Fruit fly (Drosophila melanogaster) whole organism, embryonic: ENCODE measurements around the gene CG3119.

Experiments used
- Blimp-1 ChIP-seq: fragments of 200-800 bp; sonication (Bioruptor generic); optimal IDR thresholded peaks from 3 replicates; lab custom pipeline; 2018; ENCODE audit warnings: missing biosample characterization, missing genetic modification characterization, mild to moderate bottlenecking, moderate library complexity, missing genetic modification reagents
- CG10147 ChIP-seq: fragments of 200-800 bp; sonication (Bioruptor generic); optimal IDR thresholded peaks from 2 replicates; lab custom pipeline; 2019; ENCODE audit warnings: missing biosample characterization, mild to moderate bottlenecking, missing genetic modification characterization, moderate library complexity
- CG12299 ChIP-seq: fragments of 200-800 bp; sonication (Bioruptor generic); optimal IDR thresholded peaks from 2 replicates; lab custom pipeline; 2018; ENCODE audit warnings: missing biosample characterization, mild to moderate bottlenecking, missing genetic modification characterization
- CG12769 ChIP-seq: fragments of 200-800 bp; sonication (Bioruptor generic); optimal IDR thresholded peaks from 2 replicates; lab custom pipeline; 2019; ENCODE audit warnings: missing biosample characterization, mild to moderate bottlenecking, missing genetic modification characterization, moderate library complexity
- CG13287 ChIP-seq: fragments of 200-800 bp; sonication (Bioruptor generic); IDR thresholded peaks from 2 replicates; pipeline ENCODE4 v1.3.6; 2022; ENCODE audit warnings: missing biosample characterization, missing genetic modification characterization; ENCODE audit not compliant: partially characterized antibody
- CG13296 ChIP-seq: fragments of 200-800 bp; sonication (Bioruptor generic); optimal IDR thresholded peaks from 3 replicates; lab custom pipeline; 2018; ENCODE audit warnings: missing biosample characterization, mild to moderate bottlenecking, missing genetic modification characterization
- CG13424 ChIP-seq: fragments of 200-800 bp; sonication (Bioruptor generic); optimal IDR thresholded peaks from 2 replicates; lab custom pipeline; 2019; ENCODE audit warnings: missing biosample characterization, mild to moderate bottlenecking, missing genetic modification characterization, moderate library complexity
- CG13775 ChIP-seq: fragments of 200-800 bp; sonication (Bioruptor generic); optimal IDR thresholded peaks from 3 replicates; lab custom pipeline; 2017; ENCODE audit warnings: missing biosample characterization, mild to moderate bottlenecking, missing genetic modification characterization
- CG13894 ChIP-seq: fragments of 200-800 bp; sonication (Bioruptor generic); optimal IDR thresholded peaks from 3 replicates; lab custom pipeline; 2018; ENCODE audit warnings: missing biosample characterization, mild to moderate bottlenecking, missing genetic modification characterization, moderate library complexity
- CG14014 ChIP-seq: fragments of 200-800 bp; sonication (Bioruptor generic); IDR thresholded peaks from 2 replicates; pipeline ENCODE4 v1.3.6; 2022; ENCODE audit warnings: missing biosample characterization, missing genetic modification characterization
- CG15479 ChIP-seq: fragments of 200-800 bp; sonication (Bioruptor generic); optimal IDR thresholded peaks from 3 replicates; lab custom pipeline; 2019; ENCODE audit warnings: missing biosample characterization, mild to moderate bottlenecking, missing genetic modification characterization, moderate library complexity
- CG15696 ChIP-seq: fragments of 200-800 bp; sonication (Bioruptor generic); optimal IDR thresholded peaks from 2 replicates; lab custom pipeline; 2019; ENCODE audit warnings: missing biosample characterization, mild to moderate bottlenecking, missing genetic modification characterization, moderate library complexity
- CG1603 ChIP-seq: fragments of 200-800 bp; sonication (Bioruptor generic); optimal IDR thresholded peaks from 2 replicates; lab custom pipeline; 2019; ENCODE audit warnings: missing biosample characterization, mild to moderate bottlenecking, missing genetic modification characterization, moderate library complexity
- CG1647 ChIP-seq: fragments of 200-800 bp; sonication (Bioruptor generic); optimal IDR thresholded peaks from 3 replicates; lab custom pipeline; 2016; ENCODE audit warnings: missing biosample characterization, missing genetic modification characterization
- CG1832 ChIP-seq: fragments of 200-800 bp; sonication (Bioruptor generic); optimal IDR thresholded peaks from 2 replicates; lab custom pipeline; 2017; ENCODE audit warnings: missing biosample characterization, mild to moderate bottlenecking, missing genetic modification characterization, inconsistent platforms
- CG3163 ChIP-seq: fragments of 200-800 bp; sonication (Bioruptor generic); optimal IDR thresholded peaks from 3 replicates; lab custom pipeline; 2016; ENCODE audit warnings: missing biosample characterization, missing genetic modification characterization
- CG3281 ChIP-seq: fragments of 200-800 bp; sonication (Bioruptor generic); optimal IDR thresholded peaks from 3 replicates; lab custom pipeline; 2017; ENCODE audit warnings: missing biosample characterization, mild to moderate bottlenecking, missing genetic modification characterization
- CG5180 ChIP-seq: fragments of 200-800 bp; sonication (Bioruptor generic); optimal IDR thresholded peaks from 3 replicates; lab custom pipeline; 2017; ENCODE audit warnings: missing biosample characterization, missing genetic modification characterization, mild to moderate bottlenecking, moderate library complexity, missing genetic modification reagents
- CG7839 ChIP-seq: fragments of 200-800 bp; sonication (Bioruptor generic); optimal IDR thresholded peaks from 3 replicates; lab custom pipeline; 2018; ENCODE audit warnings: missing biosample characterization, mild to moderate bottlenecking, missing genetic modification characterization, moderate library complexity
- CG9797 ChIP-seq: fragments of 200-800 bp; sonication (Bioruptor generic); optimal IDR thresholded peaks from 3 replicates; lab custom pipeline; 2018; ENCODE audit warnings: missing biosample characterization, mild to moderate bottlenecking, missing genetic modification characterization
- Deaf1 ChIP-seq: fragments of 200-800 bp; optimal IDR thresholded peaks from 3 replicates; lab custom pipeline; 2019; ENCODE audit warnings: missing biosample characterization, mild to moderate bottlenecking, missing genetic modification characterization, moderate library complexity
- Eip74EF ChIP-seq, 2 experiments: fragments of 200-800 bp in 1 of 2; fragments of >200 bp in 1 of 2; sonication (Bioruptor generic) in 1 of 2; optimal IDR thresholded peaks; 2 replicates each; lab custom pipeline; 2017 to 2019; ENCODE audit warnings: missing biosample characterization in 2 of 2, missing genetic modification characterization in 2 of 2, mild to moderate bottlenecking in 1 of 2, moderate library complexity in 1 of 2
- Elba2 ChIP-seq: fragments of 200-800 bp; sonication (Bioruptor generic); optimal IDR thresholded peaks from 3 replicates; lab custom pipeline; 2016; ENCODE audit warnings: missing biosample characterization, missing genetic modification characterization
- MBD-R2 ChIP-seq: fragments of 200-800 bp; sonication (Bioruptor generic); IDR thresholded peaks from 2 replicates; pipeline ENCODE4 v1.3.6; 2022; ENCODE audit warnings: missing biosample characterization, missing genetic modification characterization
- Med ChIP-seq: fragments of 200-800 bp; sonication (Bioruptor generic); peaks from one replicate; lab custom pipeline; 2016; ENCODE audit warnings: missing biosample characterization, missing genetic modification characterization, mild to moderate bottlenecking, inconsistent platforms, moderate library complexity
- Opbp ChIP-seq: fragments of 200-800 bp; sonication (Bioruptor generic); IDR thresholded peaks from 3 replicates; pipeline ENCODE4 v1.3.6; 2022; ENCODE audit warnings: missing biosample characterization, missing genetic modification characterization; ENCODE audit not compliant: partially characterized antibody
- Trl ChIP-seq, 3 experiments: fragments of >200 bp in 2 of 3; fragments of 200-800 bp in 1 of 3; sonication (Bioruptor generic) in 1 of 3; optimal IDR thresholded peaks; 2 replicates in 1 of 3; 3 replicates in 2 of 3; lab custom pipeline; 2016 to 2017; ENCODE audit warnings: missing biosample characterization in 1 of 3, missing genetic modification characterization in 1 of 3
- abd-A ChIP-seq: fragments of 200-800 bp; sonication (Bioruptor generic); optimal IDR thresholded peaks from 3 replicates; lab custom pipeline; 2019; ENCODE audit warnings: missing biosample characterization, mild to moderate bottlenecking, missing genetic modification characterization, moderate library complexity
- bab2 ChIP-seq: fragments of 200-800 bp; sonication (Bioruptor generic); optimal IDR thresholded peaks from 2 replicates; lab custom pipeline; 2016; ENCODE audit warnings: missing biosample characterization, missing genetic modification characterization
- cad ChIP-seq: fragments of >200 bp; optimal IDR thresholded peaks from 2 replicates; lab custom pipeline; 2017; ENCODE audit warnings: missing biosample characterization, missing genetic modification characterization
- cg ChIP-seq: fragments of 200-800 bp; sonication (Bioruptor generic); optimal IDR thresholded peaks from 3 replicates; lab custom pipeline; 2019; ENCODE audit warnings: missing biosample characterization, mild to moderate bottlenecking, missing genetic modification characterization, moderate library complexity
- chinmo ChIP-seq: fragments of 200-800 bp; sonication (Bioruptor generic); IDR thresholded peaks from 4 replicates; pipeline ENCODE4 v1.3.6; 2022; ENCODE audit warnings: missing biosample characterization, missing genetic modification characterization; ENCODE audit not compliant: partially characterized antibody
- gce ChIP-seq: fragments of 200-800 bp; sonication (Bioruptor generic); IDR thresholded peaks from 3 replicates; pipeline ENCODE4 v1.3.6; 2022; ENCODE audit warnings: missing biosample characterization, missing genetic modification characterization
- grn ChIP-seq: fragments of 200-800 bp; sonication (Bioruptor generic); optimal IDR thresholded peaks from 3 replicates; lab custom pipeline; 2017; ENCODE audit warnings: missing biosample characterization, missing genetic modification characterization
- gro ChIP-seq: fragments of 200-800 bp; sonication (Bioruptor generic); optimal IDR thresholded peaks from 2 replicates; lab custom pipeline; 2016; ENCODE audit warnings: missing biosample characterization, missing genetic modification characterization
- nerfin-1 ChIP-seq: fragments of 200-800 bp; sonication (Bioruptor generic); optimal IDR thresholded peaks from 3 replicates; lab custom pipeline; 2019; ENCODE audit warnings: missing biosample characterization, mild to moderate bottlenecking, missing genetic modification characterization, moderate library complexity
- nom ChIP-seq: fragments of 200-800 bp; sonication (Bioruptor generic); optimal IDR thresholded peaks from 2 replicates; lab custom pipeline; 2017; ENCODE audit warnings: missing biosample characterization, missing genetic modification characterization, mild to moderate bottlenecking, moderate library complexity, missing genetic modification reagents
- repo ChIP-seq: fragments of 200-800 bp; sonication (Bioruptor generic); optimal IDR thresholded peaks from 2 replicates; lab custom pipeline; 2016; ENCODE audit warnings: missing biosample characterization, missing genetic modification characterization
- seq ChIP-seq: fragments of 200-800 bp; sonication (Bioruptor generic); IDR thresholded peaks from 2 replicates; pipeline ENCODE4 v1.3.6; 2022; ENCODE audit warnings: missing biosample characterization, missing genetic modification characterization
- sim ChIP-seq: fragments of 200-800 bp; sonication (Bioruptor generic); IDR thresholded peaks from 2 replicates; pipeline ENCODE4 v1.3.6; 2022; ENCODE audit warnings: missing biosample characterization, missing genetic modification characterization
- sqz ChIP-seq: fragments of 200-800 bp; sonication (Bioruptor generic); optimal IDR thresholded peaks from 3 replicates; lab custom pipeline; 2018; ENCODE audit warnings: missing biosample characterization, mild to moderate bottlenecking, missing genetic modification characterization
- vvl ChIP-seq: fragments of 200-800 bp; sonication (Bioruptor generic); IDR thresholded peaks from 2 replicates; pipeline ENCODE4 v1.3.6; 2022; ENCODE audit warnings: missing biosample characterization, missing genetic modification characterization
- zf30C ChIP-seq: fragments of 200-800 bp; sonication (Bioruptor generic); optimal IDR thresholded peaks from 3 replicates; lab custom pipeline; 2018; ENCODE audit warnings: missing biosample characterization, mild to moderate bottlenecking, missing genetic modification characterization

CG3119 gene

dm6 chr2L:2837742-2838461 is at the start of gene CG3119, which contains the start of gene Cpr23B:
CG3119 (minus strand) TSS chr2L:2837833.
Cpr23B (plus strand) TSS chr2L:2838411.
- peak; percentile 51; the same call in 1 of the 4 replicates for TF ChIP-seq chinmo (GFP tag; lab: Robert Waterston, UW)
- peak; percentile 40 for TF ChIP-seq abd-A (tag; lab: Kevin White, UChicago)
- TF ChIP-seq Blimp-1 (GFP tag; lab: Kevin White, UChicago) = peak; percentile 56
- TF ChIP-seq vvl (GFP tag; lab: Robert Waterston, UW) = peak; percentile 29; the same call in 1 of the 2 replicates
- TF ChIP-seq seq (GFP tag; lab: Robert Waterston, UW) = no peak
- TF ChIP-seq CG12769 (tag; lab: Kevin White, UChicago) = peak; percentile 79
- peak; percentile 85 for TF ChIP-seq grn (GFP tag; lab: Kevin White, UChicago)
- TF ChIP-seq CG13894 = peak; percentile 12
- TF ChIP-seq Deaf1 = peak; percentile 44
- no peak for TF ChIP-seq CG15696 (tag; lab: Kevin White, UChicago)
- TF ChIP-seq zf30C (GFP tag; lab: Kevin White, UChicago) = no peak

DNA sequence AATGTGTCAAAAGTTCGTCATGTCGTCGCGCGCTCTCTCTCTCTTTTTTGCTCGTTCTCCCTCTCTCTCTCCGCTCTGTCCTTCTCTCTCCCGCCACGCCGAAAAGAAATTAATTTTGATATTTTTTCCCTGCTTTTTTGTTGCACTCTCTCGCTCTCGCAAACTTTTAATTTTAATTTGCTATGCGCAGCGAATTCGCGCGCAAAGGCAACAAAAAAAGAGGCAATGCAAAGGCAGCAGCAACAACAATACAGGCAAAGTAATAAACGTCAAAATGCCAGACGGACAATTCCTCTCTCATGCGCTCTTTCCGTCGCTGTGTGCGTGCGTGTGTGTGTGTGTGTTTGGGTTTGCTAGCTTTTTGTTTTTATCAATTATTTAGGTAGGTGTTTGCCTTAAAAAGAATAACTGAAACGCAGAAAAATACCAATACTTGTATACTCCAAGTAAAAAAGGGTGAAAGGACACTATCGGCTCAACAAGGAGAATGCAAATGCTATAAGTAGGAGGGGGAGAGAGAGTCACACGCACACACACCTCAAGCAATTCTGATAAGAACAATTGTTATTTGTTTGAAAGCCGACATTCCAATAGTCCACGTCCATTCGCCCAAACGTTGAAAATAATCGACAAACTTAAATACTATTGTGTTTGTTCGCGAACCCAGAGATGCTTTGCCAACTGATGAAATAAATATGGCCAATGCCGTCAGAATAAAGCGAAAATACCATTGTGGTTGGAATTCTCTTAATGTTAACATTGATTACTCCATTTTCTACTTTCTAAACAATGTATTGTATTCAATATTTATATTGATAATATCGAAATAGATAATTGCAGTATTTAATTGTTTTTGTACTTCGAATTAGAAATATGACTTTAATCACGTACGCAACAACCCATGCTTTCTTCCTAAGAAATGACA is 49.2 kb upstream of the CG3119 start:
- peak; percentile 68 for TF ChIP-seq cg (GFP tag; lab: Kevin White, UChicago)
- no peak for TF ChIP-seq repo (GFP tag; lab: Kevin White, UChicago)
- 0 out of 2 replicates have a peak, but pooled peaks have one; percentile 37 for TF ChIP-seq sim (GFP tag; lab: Robert Waterston, UW)
- TF ChIP-seq CG5180 (GFP tag; lab: Kevin White, UChicago) = peak; percentile 90
- peak; percentile 94; the same call in 3 of the 4 replicates for TF ChIP-seq chinmo (GFP tag; lab: Robert Waterston, UW)
- peak; percentile 13 for TF ChIP-seq gro (GFP tag; lab: Kevin White, UChicago)
- no peak for TF ChIP-seq MBD-R2 (GFP tag; lab: Robert Waterston, UW)
- no peak for TF ChIP-seq Eip74EF (GFP tag; optimal IDR thresholded peaks at IDR 0.05; lab: Kevin White, UChicago)
- no peak for TF ChIP-seq CG13287
- peak; percentile 25 for TF ChIP-seq CG3163 (GFP tag; lab: Kevin White, UChicago)
- TF ChIP-seq nom (GFP tag; lab: Kevin White, UChicago) = peak; percentile 83
- no peak for TF ChIP-seq CG13296 (GFP tag; lab: Kevin White, UChicago)
- TF ChIP-seq CG3281 = no peak
- no peak for TF ChIP-seq CG9797 (GFP tag; lab: Kevin White, UChicago)
- no peak for TF ChIP-seq CG13775 (GFP tag; lab: Kevin White, UChicago)
- no peak for TF ChIP-seq CG15479 (GFP tag; lab: Kevin White, UChicago)
- TF ChIP-seq nerfin-1 (tag; lab: Kevin White, UChicago) = peak; percentile 77
- no peak for TF ChIP-seq CG7839
- TF ChIP-seq CG1832 = peak; percentile 36
- no peak for TF ChIP-seq bab2 (GFP tag; lab: Kevin White, UChicago)
- TF ChIP-seq Elba2 (GFP tag; lab: Kevin White, UChicago) = peak; percentile 73
- no peak for TF ChIP-seq CG13424 (tag; lab: Kevin White, UChicago)
- no peak for TF ChIP-seq CG10147 (GFP tag; lab: Kevin White, UChicago)
- TF ChIP-seq gce = no peak
- TF ChIP-seq Med = peak; percentile 14
- peak; percentile 35 for TF ChIP-seq cad (GFP tag; lab: Kevin White, UChicago)
- TF ChIP-seq CG12299 (tag; lab: Kevin White, UChicago) = no peak
- TF ChIP-seq sqz (GFP tag; lab: Kevin White, UChicago) = peak; percentile 32
- TF ChIP-seq CG1647 (GFP tag; lab: Kevin White, UChicago) = no peak
- no peak for TF ChIP-seq CG1603 (tag; lab: Kevin White, UChicago)
- TF ChIP-seq Opbp (GFP tag; lab: Robert Waterston, UW) = no peak
- peak; percentile 94 to 99 for TF ChIP-seq Trl (optimal IDR thresholded peaks at IDR 0.05; lab: Kevin White, UChicago)
- TF ChIP-seq Trl (GFP tag; optimal IDR thresholded peaks at IDR 0.05; lab: Kevin White, UChicago) = peak; percentile 48
- peak; percentile 77 for TF ChIP-seq abd-A (tag; lab: Kevin White, UChicago)
- no peak for TF ChIP-seq CG14014 (GFP tag; lab: Robert Waterston, UW)
